Worm (Caenorhabditis elegans): ENCODE data around the gene mif-4.

The mif-4 gene

ce11 chrIV:6336748-6337147 lies 954 bp upstream of the mif-4 start (continued):
- peak; percentile 72 for TF ChIP-seq ama-1 (optimal IDR thresholded peaks at IDR 0.05)
- TF ChIP-seq zip-2 (tag; optimal IDR thresholded peaks at IDR 0.05): peak; percentile 40
- TF ChIP-seq fkh-10 (GFP tag; optimal IDR thresholded peaks at IDR 0.05): peak; percentile 31
- peak; percentile 72 for TF ChIP-seq dpl-1 (GFP tag; optimal IDR thresholded peaks at IDR 0.05)
- peak; percentile 76 for TF ChIP-seq egl-43 (GFP tag; IDR thresholded peaks at IDR 0.05)
- peak; percentile 81 to 95 for TF ChIP-seq hif-1 (tag; optimal IDR thresholded peaks at IDR 0.05)
- no peak for TF ChIP-seq nhr-237 (tag; optimal IDR thresholded peaks at IDR 0.05)
- TF ChIP-seq Y105C5A.15 (GFP tag; IDR thresholded peaks at IDR 0.05): no peak
- peak; percentile 84 for TF ChIP-seq nhr-6 (tag; optimal IDR thresholded peaks at IDR 0.05)
- TF ChIP-seq F49E8.2 (tag; optimal IDR thresholded peaks at IDR 0.05; ENCODE audit: borderline replicate concordance): no peak
- peak; percentile 99 for TF ChIP-seq mdl-1 (tag; optimal IDR thresholded peaks at IDR 0.05)
- no peak for TF ChIP-seq nhr-77 (tag; optimal IDR thresholded peaks at IDR 0.05)
- TF ChIP-seq F26F4.8 (GFP tag; conservative IDR thresholded peaks at IDR 0.05): no peak
- TF ChIP-seq madf-9 (GFP tag; conservative IDR thresholded peaks at IDR 0.05): 0 out of 2 replicates have a peak, but pooled peaks have one; percentile 44
- TF ChIP-seq aha-1 (tag): peak; percentile 99
- no peak for TF ChIP-seq zip-11 (GFP tag; IDR thresholded peaks at IDR 0.05)
- no peak for TF ChIP-seq ces-1 (GFP tag; optimal IDR thresholded peaks at IDR 0.05)
- TF ChIP-seq ceh-28 (tag; optimal IDR thresholded peaks at IDR 0.05): no peak
- TF ChIP-seq nhr-102 (tag; optimal IDR thresholded peaks at IDR 0.05): peak; percentile 96
- peak; percentile 74 for TF ChIP-seq cey-2 (tag; optimal IDR thresholded peaks at IDR 0.05; ENCODE audit: borderline replicate concordance, insufficient read depth)
- peak; percentile 80; the same call in 1 of the 2 replicates for TF ChIP-seq nhr-42 (GFP tag; IDR thresholded peaks at IDR 0.05)
- no peak for TF ChIP-seq daf-8 (GFP tag; IDR thresholded peaks at IDR 0.05)
- no peak for TF ChIP-seq ceh-82 (tag; optimal IDR thresholded peaks at IDR 0.05)
- TF ChIP-seq mdt-29 (GFP tag; IDR thresholded peaks at IDR 0.05): peak; percentile 95
- TF ChIP-seq ctbp-1 (GFP tag; IDR thresholded peaks at IDR 0.05): peak; percentile 90
- no peak for TF ChIP-seq aly-2 (tag; optimal IDR thresholded peaks at IDR 0.05)
- TF ChIP-seq duxl-1 (tag; optimal IDR thresholded peaks at IDR 0.05; ENCODE audit: poor library complexity): peak; percentile 76
- peak; percentile 95 for TF ChIP-seq mep-1 (tag; optimal IDR thresholded peaks at IDR 0.05)
- TF ChIP-seq lim-7 (GFP tag; IDR thresholded peaks at IDR 0.05): no peak
- no peak for TF ChIP-seq nhr-76 (tag; optimal IDR thresholded peaks at IDR 0.05)
- TF ChIP-seq R02D3.7 (tag; optimal IDR thresholded peaks at IDR 0.05): no peak
- TF ChIP-seq fos-1 (tag; optimal IDR thresholded peaks at IDR 0.05): peak; percentile 14
- peak; percentile 84 for TF ChIP-seq nhr-25 (tag; optimal IDR thresholded peaks at IDR 0.05; ENCODE audit: borderline replicate concordance, insufficient read depth)
- peak; percentile 97 for TF ChIP-seq ceh-20 (GFP tag; IDR thresholded peaks at IDR 0.05)
- no peak for TF ChIP-seq dmd-9 (GFP tag; IDR thresholded peaks at IDR 0.05)
- TF ChIP-seq F37D6.2 (tag; optimal IDR thresholded peaks at IDR 0.05): peak; percentile 73
- TF ChIP-seq tag-97 (GFP tag; IDR thresholded peaks at IDR 0.05): no peak
- no peak for TF ChIP-seq sdz-12 (GFP tag; optimal IDR thresholded peaks at IDR 0.05)
- TF ChIP-seq nhr-111 (GFP tag; optimal IDR thresholded peaks at IDR 0.05): no peak
- TF ChIP-seq pqm-1 (tag; optimal IDR thresholded peaks at IDR 0.05): peak; percentile 67
- peak; percentile 82 for TF ChIP-seq zfp-2 (tag; optimal IDR thresholded peaks at IDR 0.05)
- peak; percentile 99 for TF ChIP-seq hlh-11 (tag; optimal IDR thresholded peaks at IDR 0.05)
- no peak for TF ChIP-seq egl-27 (tag; optimal IDR thresholded peaks at IDR 0.05)
- TF ChIP-seq lin-1 (GFP tag; IDR thresholded peaks at IDR 0.05): peak; percentile 92
- TF ChIP-seq saeg-2 (GFP tag; IDR thresholded peaks at IDR 0.05): peak; percentile 91
- peak; percentile 62 to 79 for TF ChIP-seq daf-16 (GFP tag; optimal IDR thresholded peaks at IDR 0.05)
- peak; percentile 89 for TF ChIP-seq daf-16 (tag; optimal IDR thresholded peaks at IDR 0.05)
- peak; percentile 89 for TF ChIP-seq nhr-28 (tag; optimal IDR thresholded peaks at IDR 0.05)
- peak; percentile 77; the same call in 1 of the 2 replicates for TF ChIP-seq pha-4 (GFP tag; IDR thresholded peaks at IDR 0.05)
- no peak for TF ChIP-seq pha-4 (tag; optimal IDR thresholded peaks at IDR 0.05)
- TF ChIP-seq daf-19 (GFP tag; conservative IDR thresholded peaks at IDR 0.05): no peak; the same call in 1 of the 2 replicates
- TF ChIP-seq Y75B8A.6 (GFP tag; IDR thresholded peaks at IDR 0.05): peak; percentile 52; the same call in 1 of the 2 replicates
